Worm (Caenorhabditis elegans): Measurements from ENCODE around the gene ucp-4.
"Not testable (repeated sequence)": the region's sequence is repeated elsewhere in the genome, so short reads cannot be mapped to it uniquely, and the experiment has no call there.

- TF ChIP-seq C16A3.4 (tag; optimal IDR thresholded peaks at IDR 0.05); tbx-2 (tag; optimal IDR thresholded peaks at IDR 0.05); sox-4 (tag; optimal IDR thresholded peaks at IDR 0.05); lin-35 (GFP tag; optimal IDR thresholded peaks at IDR 0.05); ceh-63 (GFP tag; optimal IDR thresholded peaks at IDR 0.05); ama-1 (optimal IDR thresholded peaks at IDR 0.05); lin-39 (tag; optimal IDR thresholded peaks at IDR 0.05); nhr-237 (tag; optimal IDR thresholded peaks at IDR 0.05); ztf-11 (tag; optimal IDR thresholded peaks at IDR 0.05); lir-3 (tag; optimal IDR thresholded peaks at IDR 0.05; ENCODE audit: poor library complexity); efl-3 (GFP tag; optimal IDR thresholded peaks at IDR 0.05): not testable (repeated sequence)
Measured at ce11 chrV:9379808-9380207, 45.7 kb downstream of the ucp-4 start, which contains the start of gene E02C12.11.
